Worm (Caenorhabditis elegans) whole organism, L2 larva: ENCODE results near the gene mrps-18A.

Source experiments
- C34F6.9 ChIP-seq: fragments of 150-350 bp; optimal IDR thresholded peaks from 2 replicates; lab custom pipeline; 2014; ENCODE audit warnings: missing biosample characterization, missing genetic modification characterization
- R02D3.7 ChIP-seq: fragments of 150-350 bp; optimal IDR thresholded peaks from 2 replicates; lab custom pipeline; 2014; ENCODE audit warnings: missing biosample characterization, missing genetic modification characterization
- alr-1 ChIP-seq: fragments of 150-350 bp; optimal IDR thresholded peaks from 2 replicates; lab custom pipeline; 2014; ENCODE audit warnings: missing biosample characterization, missing genetic modification characterization
- aly-2 ChIP-seq: fragments of 150-350 bp; optimal IDR thresholded peaks from 2 replicates; lab custom pipeline; 2014; ENCODE audit warnings: missing biosample characterization, missing genetic modification characterization
- ama-1 ChIP-seq: fragments of 150-350 bp; optimal IDR thresholded peaks from 2 replicates; lab custom pipeline; 2018; ENCODE audit warnings: inconsistent platforms
- blmp-1 ChIP-seq: sonication (generic microtip); optimal IDR thresholded peaks from 2 replicates; lab custom pipeline; 2017; ENCODE audit warnings: missing genetic modification characterization, mild to moderate bottlenecking, missing compliant biosample characterization, antibody characterized with exemption, moderate library complexity; ENCODE audit not compliant: insufficient read depth
- lsy-2 ChIP-seq, 2 experiments: fragments of 150-350 bp in 1 of 2; sonication (generic microtip) in 1 of 2; optimal IDR thresholded peaks; 2 replicates each; lab custom pipeline; 2014 to 2017; ENCODE audit warnings: missing biosample characterization in 2 of 2, missing genetic modification characterization in 2 of 2
- mdl-1 ChIP-seq, 2 experiments: fragments of 150-350 bp in 1 of 2; sonication (generic microtip) in 1 of 2; optimal IDR thresholded peaks; 2 replicates each; lab custom pipeline; 2017; ENCODE audit warnings: missing biosample characterization in 2 of 2, missing genetic modification characterization in 2 of 2
- nhr-11 ChIP-seq: fragments of 150-350 bp; optimal IDR thresholded peaks from 2 replicates; lab custom pipeline; 2014; ENCODE audit warnings: missing biosample characterization, missing genetic modification characterization
- nhr-237 ChIP-seq: fragments of 150-350 bp; optimal IDR thresholded peaks from 2 replicates; lab custom pipeline; 2014; ENCODE audit warnings: missing biosample characterization, missing genetic modification characterization
- nhr-25 ChIP-seq: fragments of 150-350 bp; sonication (generic microtip); optimal IDR thresholded peaks from 3 replicates; lab custom pipeline; 2014; ENCODE audit warnings: missing biosample characterization, missing genetic modification characterization
- snpc-4 ChIP-seq: fragments of 150-350 bp; optimal IDR thresholded peaks from 2 replicates; lab custom pipeline; 2014; ENCODE audit warnings: missing biosample characterization, missing genetic modification characterization
- unc-62 ChIP-seq: fragments of 150-350 bp; optimal IDR thresholded peaks from 2 replicates; lab custom pipeline; 2014; ENCODE audit warnings: missing biosample characterization, missing genetic modification reagents, missing genetic modification characterization

ce11 chrIII:8371595-8372305, 40.0 kb upstream of the mrps-18A start, which contains the start of gene lmbr-1:
- TF ChIP-seq mdl-1 (tag; optimal IDR thresholded peaks at IDR 0.05; lab: Kevin White, UChicago): no peak
- no peak for TF ChIP-seq nhr-11 (tag; lab: Kevin White, UChicago)
- TF ChIP-seq nhr-237 (tag; lab: Kevin White, UChicago): no peak
- TF ChIP-seq nhr-25: no peak
- TF ChIP-seq alr-1 (tag; lab: Kevin White, UChicago): no peak
- TF ChIP-seq ama-1 (lab: Kevin White, UChicago): no peak
- TF ChIP-seq unc-62 (GFP tag; lab: Kevin White, UChicago): no peak
- no peak for TF ChIP-seq blmp-1 (tag; lab: Kevin White, UChicago)
- TF ChIP-seq lsy-2 (tag; optimal IDR thresholded peaks at IDR 0.05; lab: Kevin White, UChicago): no peak
- no peak for TF ChIP-seq aly-2
- TF ChIP-seq R02D3.7: no peak
- TF ChIP-seq snpc-4 (tag; lab: Kevin White, UChicago): no peak
- no peak for TF ChIP-seq C34F6.9 (tag; lab: Kevin White, UChicago)
